Worm (Caenorhabditis elegans): ENCODE results near the gene C37C3.17.

ce11 chrV:7842228-7842627 lies 19.5 kb downstream of the C37C3.17 start, which contains the start of gene grd-8:
- TF ChIP-seq F37D6.2 (tag; optimal IDR thresholded peaks at IDR 0.05) (no peak), lin-39 (tag; optimal IDR thresholded peaks at IDR 0.05) (no peak), tra-1 (GFP tag; IDR thresholded peaks at IDR 0.05) (no peak), daf-12 (tag; optimal IDR thresholded peaks at IDR 0.05) (no peak), nhr-77 (tag; optimal IDR thresholded peaks at IDR 0.05) (no peak), zag-1 (tag; optimal IDR thresholded peaks at IDR 0.05) (no peak), ceh-82 (tag; optimal IDR thresholded peaks at IDR 0.05) (no peak), nhr-237 (tag; optimal IDR thresholded peaks at IDR 0.05) (no peak), attf-4 (tag; optimal IDR thresholded peaks at IDR 0.05) (no peak), snpc-4 (tag; optimal IDR thresholded peaks at IDR 0.05) (no peak)
